Fruit fly (Drosophila melanogaster): ENCODE measurements around the gene Megf8.

DNA sequence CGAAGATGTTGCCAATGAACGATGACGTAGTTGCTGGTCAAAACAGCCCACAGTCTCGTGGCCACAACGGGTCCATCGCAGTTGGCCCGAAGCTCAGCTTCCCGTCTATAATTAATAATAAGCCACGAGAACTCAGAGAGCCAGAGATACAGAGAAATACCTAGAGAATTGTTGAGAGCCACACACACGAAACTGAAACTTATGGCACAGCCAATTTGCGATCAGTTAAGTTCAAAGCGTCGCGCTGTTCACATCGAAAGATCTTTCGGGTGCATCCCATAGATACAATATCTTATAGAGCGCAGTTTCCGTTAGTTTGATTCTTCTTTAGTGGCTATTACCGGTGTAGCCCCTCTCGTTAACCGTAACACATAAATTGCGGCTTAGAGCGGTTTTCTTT lies 30.7 kb upstream of the Megf8 start:
- TF ChIP-seq CG10348 (GFP tag; IDR thresholded peaks at IDR 0.05): no peak
- no peak for TF ChIP-seq rn (GFP tag; IDR thresholded peaks at IDR 0.05)
- no peak for TF ChIP-seq CG15710 (tag; optimal IDR thresholded peaks at IDR 0.05)
- no peak for TF ChIP-seq Pif1B (GFP tag; optimal IDR thresholded peaks at IDR 0.05)
- no peak for TF ChIP-seq CG13204 (GFP tag; optimal IDR thresholded peaks at IDR 0.05)
- TF ChIP-seq CG12605 (GFP tag; IDR thresholded peaks at IDR 0.05): no peak
- no peak for TF ChIP-seq CG9948 (tag; optimal IDR thresholded peaks at IDR 0.05)
- no peak for TF ChIP-seq CG34367 (tag; optimal IDR thresholded peaks at IDR 0.05)
- no peak for TF ChIP-seq D1 (tag; optimal IDR thresholded peaks at IDR 0.05)
- TF ChIP-seq CG32121 (GFP tag; IDR thresholded peaks at IDR 0.05): no peak
- TF ChIP-seq CG8301 (tag; optimal IDR thresholded peaks at IDR 0.05): no peak
- peak; percentile 4 for TF ChIP-seq gl (tag; optimal IDR thresholded peaks at IDR 0.05)
- TF ChIP-seq CG4496 (GFP tag; IDR thresholded peaks at IDR 0.05): no peak
